Worm (Caenorhabditis elegans) whole organism, L2 larva: ENCODE results near the gene tiar-1.

Experiments used
- C34F6.9 ChIP-seq: fragments of 150-350 bp; optimal IDR thresholded peaks from 2 replicates; lab custom pipeline; 2014; ENCODE audit warnings: missing biosample characterization, missing genetic modification characterization
- F13H6.1 ChIP-seq: sonication (generic microtip); optimal IDR thresholded peaks from 2 replicates; lab custom pipeline; 2016; ENCODE audit warnings: missing genetic modification characterization, missing compliant biosample characterization
- R02D3.7 ChIP-seq: fragments of 150-350 bp; optimal IDR thresholded peaks from 2 replicates; lab custom pipeline; 2014; ENCODE audit warnings: missing biosample characterization, missing genetic modification characterization
- alr-1 ChIP-seq: fragments of 150-350 bp; optimal IDR thresholded peaks from 2 replicates; lab custom pipeline; 2014; ENCODE audit warnings: missing biosample characterization, missing genetic modification characterization
- aly-2 ChIP-seq: fragments of 150-350 bp; optimal IDR thresholded peaks from 2 replicates; lab custom pipeline; 2014; ENCODE audit warnings: missing biosample characterization, missing genetic modification characterization
- crh-2 ChIP-seq: sonication (generic microtip); optimal IDR thresholded peaks from 2 replicates; lab custom pipeline; 2017; ENCODE audit warnings: missing biosample characterization, missing genetic modification characterization
- dmd-4 ChIP-seq: sonication (generic microtip); optimal IDR thresholded peaks from 2 replicates; lab custom pipeline; 2017; ENCODE audit warnings: missing biosample characterization, missing genetic modification characterization
- elt-1 ChIP-seq: fragments of 150-350 bp; optimal IDR thresholded peaks from 2 replicates; lab custom pipeline; 2014; ENCODE audit warnings: missing biosample characterization, missing genetic modification characterization
- lin-11 ChIP-seq: fragments of 150-350 bp; sonication (generic microtip); optimal IDR thresholded peaks from 2 replicates; lab custom pipeline; 2014; ENCODE audit warnings: missing biosample characterization, missing genetic modification characterization, inconsistent platforms, mixed read lengths
- lsy-2 ChIP-seq, 2 experiments: fragments of 150-350 bp in 1 of 2; sonication (generic microtip) in 1 of 2; optimal IDR thresholded peaks; 2 replicates each; lab custom pipeline; 2014 to 2017; ENCODE audit warnings: missing biosample characterization in 2 of 2, missing genetic modification characterization in 2 of 2
- mbf-1 ChIP-seq: sonication (generic microtip); optimal IDR thresholded peaks from 2 replicates; lab custom pipeline; 2017; ENCODE audit warnings: missing biosample characterization, missing genetic modification characterization
- mdl-1 ChIP-seq, 2 experiments: fragments of 150-350 bp in 1 of 2; sonication (generic microtip) in 1 of 2; optimal IDR thresholded peaks; 2 replicates each; lab custom pipeline; 2017; ENCODE audit warnings: missing biosample characterization in 2 of 2, missing genetic modification characterization in 2 of 2
- nhr-10 ChIP-seq: sonication (generic microtip); optimal IDR thresholded peaks from 2 replicates; lab custom pipeline; 2017; ENCODE audit warnings: missing biosample characterization, missing genetic modification characterization
- nhr-129 ChIP-seq: fragments of 150-350 bp; optimal IDR thresholded peaks from 2 replicates; lab custom pipeline; 2014; ENCODE audit warnings: missing biosample characterization, missing genetic modification characterization
- nhr-25 ChIP-seq: fragments of 150-350 bp; sonication (generic microtip); optimal IDR thresholded peaks from 3 replicates; lab custom pipeline; 2014; ENCODE audit warnings: missing biosample characterization, missing genetic modification characterization
- nhr-6 ChIP-seq: fragments of 150-350 bp; optimal IDR thresholded peaks from 2 replicates; lab custom pipeline; 2014; ENCODE audit warnings: missing biosample characterization, missing genetic modification characterization
- skn-1 ChIP-seq: sonication (generic microtip); optimal IDR thresholded peaks from 2 replicates; lab custom pipeline; 2017; ENCODE audit warnings: missing biosample characterization, missing genetic modification characterization
- sma-9 ChIP-seq, 2 experiments: fragments of 150-350 bp in 1 of 2; sonication (generic microtip) in 1 of 2; optimal IDR thresholded peaks; 2 replicates each; lab custom pipeline; 2014 to 2016; ENCODE audit warnings: missing genetic modification characterization in 2 of 2, mild to moderate bottlenecking in 1 of 2, missing biosample characterization in 1 of 2, missing compliant biosample characterization in 1 of 2, missing genetic modification reagents in 1 of 2, moderate library complexity in 1 of 2
- unc-55 ChIP-seq: fragments of 150-350 bp; sonication (generic microtip); optimal IDR thresholded peaks from 3 replicates; lab custom pipeline; 2014; ENCODE audit warnings: missing biosample characterization, missing genetic modification reagents, missing genetic modification characterization
- unc-62 ChIP-seq: fragments of 150-350 bp; optimal IDR thresholded peaks from 2 replicates; lab custom pipeline; 2014; ENCODE audit warnings: missing biosample characterization, missing genetic modification reagents, missing genetic modification characterization
- zag-1 ChIP-seq: fragments of 150-350 bp; optimal IDR thresholded peaks from 2 replicates; lab custom pipeline; 2014; ENCODE audit warnings: missing biosample characterization, missing genetic modification characterization

The tiar-1 gene

ce11 chrII:5665029-5665428 lies 49.6 kb downstream of the tiar-1 start, which contains the start of gene C25H3.15:
Gene C25H3.15, plus strand, starts transcription at chrII:5665329.
- TF ChIP-seq zag-1 (tag; lab: Kevin White, UChicago): no peak
- no peak for TF ChIP-seq lin-11 (tag; lab: Kevin White, UChicago)
- no peak for TF ChIP-seq crh-2 (tag; lab: Kevin White, UChicago)
- no peak for TF ChIP-seq nhr-25 (tag; lab: Kevin White, UChicago)
- no peak for TF ChIP-seq dmd-4 (tag; lab: Kevin White, UChicago)
- TF ChIP-seq nhr-6 (tag; lab: Kevin White, UChicago): no peak
- no peak for TF ChIP-seq unc-62 (GFP tag; lab: Kevin White, UChicago)
- TF ChIP-seq mbf-1 (tag; lab: Kevin White, UChicago): no peak
- no peak for TF ChIP-seq elt-1 (tag; lab: Kevin White, UChicago)
- no peak for TF ChIP-seq mdl-1 (tag; optimal IDR thresholded peaks at IDR 0.05; lab: Kevin White, UChicago)
- no peak for TF ChIP-seq alr-1 (tag; lab: Kevin White, UChicago)
- TF ChIP-seq skn-1: no peak

- TF ChIP-seq crh-2 (tag; lab: Kevin White, UChicago): peak; percentile 39
- no peak for TF ChIP-seq mbf-1 (tag; lab: Kevin White, UChicago)
- TF ChIP-seq nhr-25 (tag; lab: Kevin White, UChicago): no peak
- no peak for TF ChIP-seq nhr-129 (tag; lab: Kevin White, UChicago)
- peak; percentile 29 for TF ChIP-seq C34F6.9 (tag; lab: Kevin White, UChicago)
- TF ChIP-seq sma-9 (GFP tag; optimal IDR thresholded peaks at IDR 0.05; lab: Kevin White, UChicago): peak; percentile 4
- TF ChIP-seq sma-9 (tag; optimal IDR thresholded peaks at IDR 0.05; lab: Kevin White, UChicago): no peak
- TF ChIP-seq nhr-10 (tag; lab: Kevin White, UChicago): no peak
- peak in 1 of 2 experiments; percentile 49 for TF ChIP-seq lsy-2 (tag; optimal IDR thresholded peaks at IDR 0.05; lab: Kevin White, UChicago)
- no peak for TF ChIP-seq unc-62 (GFP tag; lab: Kevin White, UChicago)
- no peak for TF ChIP-seq F13H6.1 (tag; lab: Kevin White, UChicago)
- TF ChIP-seq aly-2 (tag; lab: Kevin White, UChicago): no peak
- peak; percentile 44 for TF ChIP-seq unc-55 (GFP tag; lab: Kevin White, UChicago)
- TF ChIP-seq R02D3.7 (tag; lab: Kevin White, UChicago): no peak
These were observed 51.3 kb downstream of the tiar-1 start for ce11 chrII:5663180-5663791.
